Fruit fly (Drosophila melanogaster): ENCODE results near the gene tkv.

Gene tkv

dm6 chr2L:5305240-5305875 is 34.2 kb upstream of the tkv start (continued):
- TF ChIP-seq yki (optimal IDR thresholded peaks at IDR 0.05), result no peak
- no peak for TF ChIP-seq zen (tag; optimal IDR thresholded peaks at IDR 0.05)
- TF ChIP-seq CG17912 (GFP tag; optimal IDR thresholded peaks at IDR 0.05), result no peak
- TF ChIP-seq tgo (GFP tag; IDR thresholded peaks at IDR 0.05), result no peak
- TF ChIP-seq abd-A (tag; optimal IDR thresholded peaks at IDR 0.05), result no peak
- TF ChIP-seq CG10462 (GFP tag; optimal IDR thresholded peaks at IDR 0.05), result no peak
- no peak for TF ChIP-seq CG13894 (tag; optimal IDR thresholded peaks at IDR 0.05)
- no peak for TF ChIP-seq CG7357 (GFP tag; IDR thresholded peaks at IDR 0.05)
- TF ChIP-seq disco-r (GFP tag; optimal IDR thresholded peaks at IDR 0.05), result no peak
- TF ChIP-seq CG8359 (GFP tag; optimal IDR thresholded peaks at IDR 0.05; ENCODE audit: borderline replicate concordance), result no peak
- peak; percentile 58 for TF ChIP-seq Jarid2 (GFP tag; optimal IDR thresholded peaks at IDR 0.05)
- TF ChIP-seq en (GFP tag; optimal IDR thresholded peaks at IDR 0.05), result no peak
- TF ChIP-seq CG11504 (tag; optimal IDR thresholded peaks at IDR 0.05), result peak; percentile 61
- TF ChIP-seq CG18011 (GFP tag; optimal IDR thresholded peaks at IDR 0.05), result no peak
- peak; percentile 11 for TF ChIP-seq CG18599 (GFP tag; optimal IDR thresholded peaks at IDR 0.05)
- no peak for TF ChIP-seq dimm (GFP tag; IDR thresholded peaks at IDR 0.05)
- no peak for TF ChIP-seq CG11456 (GFP tag; IDR thresholded peaks at IDR 0.05)
- TF ChIP-seq Fer1 (GFP tag; optimal IDR thresholded peaks at IDR 0.05), result no peak
- TF ChIP-seq tll (GFP tag; optimal IDR thresholded peaks at IDR 0.05), result no peak
- TF ChIP-seq Dll (GFP tag; IDR thresholded peaks at IDR 0.05; ENCODE audit: partially characterized antibody), result no peak
- no peak for TF ChIP-seq bigmax (GFP tag; optimal IDR thresholded peaks at IDR 0.05)
- TF ChIP-seq nerfin-1 (tag; optimal IDR thresholded peaks at IDR 0.05), result no peak
- TF ChIP-seq CG4404 (GFP tag; IDR thresholded peaks at IDR 0.05), result no peak
- peak; percentile 1 for TF ChIP-seq CG2875 (GFP tag; optimal IDR thresholded peaks at IDR 0.05)
- TF ChIP-seq so (GFP tag; IDR thresholded peaks at IDR 0.05), result no peak
- no peak for TF ChIP-seq unpg (GFP tag; optimal IDR thresholded peaks at IDR 0.05)
- peak; percentile 69 for TF ChIP-seq lbe (GFP tag; optimal IDR thresholded peaks at IDR 0.05)
- no peak for TF ChIP-seq Ptx1 (GFP tag; IDR thresholded peaks at IDR 0.05)
- no peak for TF ChIP-seq p53 (GFP tag; optimal IDR thresholded peaks at IDR 0.05)
- peak; percentile 59; the same call in 1 of the 3 replicates for TF ChIP-seq z (GFP tag; IDR thresholded peaks at IDR 0.05)
- no peak for TF ChIP-seq nau (GFP tag; optimal IDR thresholded peaks at IDR 0.05)
- peak; percentile 10 for TF ChIP-seq ERR (GFP tag; optimal IDR thresholded peaks at IDR 0.05)
- TF ChIP-seq dysf (GFP tag; IDR thresholded peaks at IDR 0.05), result no peak
- TF ChIP-seq CG10654 (GFP tag; optimal IDR thresholded peaks at IDR 0.05), result no peak
- no peak for TF ChIP-seq insv (GFP tag; optimal IDR thresholded peaks at IDR 0.05)
- TF ChIP-seq tup (GFP tag; optimal IDR thresholded peaks at IDR 0.05), result no peak
- peak in 1 of 2 experiments; percentile 94 for TF ChIP-seq Pdp1 (GFP tag; optimal IDR thresholded peaks at IDR 0.05)
- no peak for TF ChIP-seq CG12659 (GFP tag; optimal IDR thresholded peaks at IDR 0.05)
- TF ChIP-seq sqz (GFP tag; optimal IDR thresholded peaks at IDR 0.05), result no peak
- TF ChIP-seq CG17612 (GFP tag; IDR thresholded peaks at IDR 0.05), result no peak
- TF ChIP-seq Hr78 (GFP tag; optimal IDR thresholded peaks at IDR 0.05), result peak in 1 of 2 experiments; percentile 65
- TF ChIP-seq CG5953 (GFP tag; IDR thresholded peaks at IDR 0.05), result no peak
- TF ChIP-seq CG12744 (GFP tag; optimal IDR thresholded peaks at IDR 0.05), result no peak
- TF ChIP-seq sd (tag; optimal IDR thresholded peaks at IDR 0.05), result no peak
- TF ChIP-seq chinmo (GFP tag; IDR thresholded peaks at IDR 0.05; ENCODE audit: partially characterized antibody), result peak; percentile 90
- no peak for TF ChIP-seq CG18764 (GFP tag; optimal IDR thresholded peaks at IDR 0.05)
- TF ChIP-seq Med (GFP tag), result peak; percentile 71
- TF ChIP-seq shn (GFP tag; optimal IDR thresholded peaks at IDR 0.05), result no peak
- no peak for TF ChIP-seq CG13287 (GFP tag; IDR thresholded peaks at IDR 0.05; ENCODE audit: partially characterized antibody)
